Fruit fly (Drosophila melanogaster): Measurements from ENCODE around the gene CkIalpha.

CkIalpha gene

DNA sequence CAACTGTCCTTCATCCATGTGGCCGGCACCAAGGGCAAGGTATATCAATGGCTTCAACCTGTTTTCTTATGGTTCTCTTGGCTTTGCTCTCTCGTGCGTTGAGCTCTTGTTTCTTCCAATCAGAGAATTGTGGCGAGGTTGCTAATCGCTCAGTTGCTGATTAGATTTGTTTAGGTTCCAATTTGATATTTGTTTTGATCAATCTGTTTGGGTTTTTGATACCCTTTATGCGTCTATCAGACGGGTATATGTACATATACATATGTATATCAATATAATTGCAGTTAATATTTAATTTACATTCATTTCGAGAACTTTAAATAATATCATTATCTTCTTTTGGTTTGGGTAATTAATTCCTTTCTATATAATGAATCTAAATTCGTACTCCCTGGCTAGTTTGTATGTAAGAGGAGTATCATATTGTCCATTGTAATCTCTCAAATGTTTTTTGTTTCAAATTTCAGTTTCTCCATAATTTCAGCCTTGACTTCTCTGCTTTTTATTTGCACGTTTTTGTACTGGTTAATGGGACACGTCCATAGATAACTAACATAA lies 40.1 kb upstream of the CkIalpha start (continued):
- TF ChIP-seq CG5953 (GFP tag; IDR thresholded peaks at IDR 0.05) (no peak), sug (tag; optimal IDR thresholded peaks at IDR 0.05) (no peak), BtbVII (GFP tag; optimal IDR thresholded peaks at IDR 0.05) (no peak), row (GFP tag; IDR thresholded peaks at IDR 0.05) (peak; percentile 51; the same call in 2 of the 3 replicates), CG18262 (tag; optimal IDR thresholded peaks at IDR 0.05) (no peak), dimm (GFP tag; IDR thresholded peaks at IDR 0.05) (no peak), CG30020 (tag; optimal IDR thresholded peaks at IDR 0.05) (no peak), B-H2 (GFP tag; optimal IDR thresholded peaks at IDR 0.05) (no peak), repo (GFP tag; optimal IDR thresholded peaks at IDR 0.05) (no peak), Adf1 (GFP tag; IDR thresholded peaks at IDR 0.05) (no peak), tap (tag; optimal IDR thresholded peaks at IDR 0.05) (no peak), zen (tag; optimal IDR thresholded peaks at IDR 0.05) (peak; percentile 30), D19B (GFP tag; optimal IDR thresholded peaks at IDR 0.05) (peak; percentile 79), Blimp-1 (GFP tag; optimal IDR thresholded peaks at IDR 0.05) (no peak), Lim3 (GFP tag; IDR thresholded peaks at IDR 0.05) (no peak), Ssrp (tag; optimal IDR thresholded peaks at IDR 0.05) (no peak), CG3838 (GFP tag; optimal IDR thresholded peaks at IDR 0.05) (no peak), CG18599 (GFP tag; optimal IDR thresholded peaks at IDR 0.05) (peak; percentile 44), cg (GFP tag; optimal IDR thresholded peaks at IDR 0.05) (no peak), Hmr (GFP tag; optimal IDR thresholded peaks at IDR 0.05) (peak; percentile 8), H15 (GFP tag; IDR thresholded peaks at IDR 0.05) (no peak), grau (tag; optimal IDR thresholded peaks at IDR 0.05) (peak; percentile 45), pzg (GFP tag; optimal IDR thresholded peaks at IDR 0.05) (no peak), pfk (GFP tag; optimal IDR thresholded peaks at IDR 0.05) (no peak), shn (GFP tag; optimal IDR thresholded peaks at IDR 0.05) (no peak), gem (tag; optimal IDR thresholded peaks at IDR 0.05) (peak; percentile 42), CG15269 (tag; optimal IDR thresholded peaks at IDR 0.05) (peak; percentile 8), CG17361 (GFP tag; IDR thresholded peaks at IDR 0.05) (no peak), al (GFP tag; IDR thresholded peaks at IDR 0.05) (0 out of 2 replicates have a peak, but pooled peaks have one; percentile 6), Tbp (GFP tag; optimal IDR thresholded peaks at IDR 0.05) (no peak), Meics (GFP tag; optimal IDR thresholded peaks at IDR 0.05) (peak; percentile 27), CG12236 (GFP tag; optimal IDR thresholded peaks at IDR 0.05) (no peak), CG7271 (tag; optimal IDR thresholded peaks at IDR 0.05) (no peak), PHDP (tag; optimal IDR thresholded peaks at IDR 0.05) (peak; percentile 44), Oaz (GFP tag; IDR thresholded peaks at IDR 0.05) (no peak), CG34376 (GFP tag; optimal IDR thresholded peaks at IDR 0.05) (peak; percentile 13), grn (GFP tag; optimal IDR thresholded peaks at IDR 0.05) (peak; percentile 55), tx (GFP tag; optimal IDR thresholded peaks at IDR 0.05) (no peak), HLH4C (GFP tag; IDR thresholded peaks at IDR 0.05; ENCODE audit: partially characterized antibody) (no peak), Med (GFP tag) (no peak), CG10654 (GFP tag; optimal IDR thresholded peaks at IDR 0.05) (no peak), lab (GFP tag; optimal IDR thresholded peaks at IDR 0.05) (peak; percentile 41), tin (GFP tag; optimal IDR thresholded peaks at IDR 0.05) (no peak), Trl (optimal IDR thresholded peaks at IDR 0.05) (peak in 1 of 2 experiments; percentile 22), Trl (GFP tag; optimal IDR thresholded peaks at IDR 0.05) (no peak), D19A (tag; optimal IDR thresholded peaks at IDR 0.05) (peak; percentile 21), gt (GFP tag; IDR thresholded peaks at IDR 0.05) (no peak), hth (optimal IDR thresholded peaks at IDR 0.05) (no peak), insv (GFP tag; optimal IDR thresholded peaks at IDR 0.05) (peak; percentile 66 to 94), Hr51 (GFP tag; optimal IDR thresholded peaks at IDR 0.05) (peak in 1 of 2 experiments; percentile 20), CG8924 (tag; optimal IDR thresholded peaks at IDR 0.05) (peak; percentile 23)

Measured in whole organism, embryonic.